Worm (Caenorhabditis elegans) whole organism, L2 larva: Measurements from ENCODE around the gene gck-2.

Source experiments
- C34F6.9 ChIP-seq: fragments of 150-350 bp; optimal IDR thresholded peaks from 2 replicates; lab custom pipeline; 2014; ENCODE audit warnings: missing biosample characterization, missing genetic modification characterization
- F13H6.1 ChIP-seq: sonication (generic microtip); optimal IDR thresholded peaks from 2 replicates; lab custom pipeline; 2016; ENCODE audit warnings: missing genetic modification characterization, missing compliant biosample characterization
- R02D3.7 ChIP-seq: fragments of 150-350 bp; optimal IDR thresholded peaks from 2 replicates; lab custom pipeline; 2014; ENCODE audit warnings: missing biosample characterization, missing genetic modification characterization
- Y55F3AM.14 ChIP-seq: fragments of 200-800 bp; sonication (Bioruptor generic); optimal IDR thresholded peaks from 2 replicates; lab custom pipeline; 2018; ENCODE audit warnings: mild to moderate bottlenecking, missing genetic modification characterization, missing compliant biosample characterization
- ZK546.5 ChIP-seq: sonication (generic microtip); optimal IDR thresholded peaks from 2 replicates; lab custom pipeline; 2017; ENCODE audit warnings: missing biosample characterization, missing genetic modification characterization
- alr-1 ChIP-seq: fragments of 150-350 bp; optimal IDR thresholded peaks from 2 replicates; lab custom pipeline; 2014; ENCODE audit warnings: missing biosample characterization, missing genetic modification characterization
- aly-2 ChIP-seq: fragments of 150-350 bp; optimal IDR thresholded peaks from 2 replicates; lab custom pipeline; 2014; ENCODE audit warnings: missing biosample characterization, missing genetic modification characterization
- ama-1 ChIP-seq: fragments of 150-350 bp; optimal IDR thresholded peaks from 2 replicates; lab custom pipeline; 2018; ENCODE audit warnings: inconsistent platforms
- blmp-1 ChIP-seq: sonication (generic microtip); optimal IDR thresholded peaks from 2 replicates; lab custom pipeline; 2017; ENCODE audit warnings: missing genetic modification characterization, mild to moderate bottlenecking, missing compliant biosample characterization, antibody characterized with exemption, moderate library complexity; ENCODE audit not compliant: insufficient read depth
- ceh-16 ChIP-seq: fragments of 150-350 bp; optimal IDR thresholded peaks from 2 replicates; lab custom pipeline; 2014; ENCODE audit warnings: missing biosample characterization, missing genetic modification characterization
- ceh-82 ChIP-seq: fragments of 150-350 bp; optimal IDR thresholded peaks from 2 replicates; lab custom pipeline; 2014; ENCODE audit warnings: missing biosample characterization, missing genetic modification characterization
- crh-2 ChIP-seq: sonication (generic microtip); optimal IDR thresholded peaks from 2 replicates; lab custom pipeline; 2017; ENCODE audit warnings: missing biosample characterization, missing genetic modification characterization
- dmd-4 ChIP-seq: sonication (generic microtip); optimal IDR thresholded peaks from 2 replicates; lab custom pipeline; 2017; ENCODE audit warnings: missing biosample characterization, missing genetic modification characterization
- egl-27 ChIP-seq: sonication (generic microtip); optimal IDR thresholded peaks from 3 replicates; lab custom pipeline; 2017; ENCODE audit warnings: missing biosample characterization, missing genetic modification reagents, missing genetic modification characterization
- elt-1 ChIP-seq: fragments of 150-350 bp; optimal IDR thresholded peaks from 2 replicates; lab custom pipeline; 2014; ENCODE audit warnings: missing biosample characterization, missing genetic modification characterization
- elt-3 ChIP-seq: sonication (generic microtip); optimal IDR thresholded peaks from 2 replicates; lab custom pipeline; 2017; ENCODE audit warnings: missing biosample characterization, missing genetic modification characterization
- fos-1 ChIP-seq: fragments of 150-350 bp; optimal IDR thresholded peaks from 2 replicates; lab custom pipeline; 2014; ENCODE audit warnings: missing biosample characterization, missing genetic modification characterization
- gmeb-1 ChIP-seq: fragments of 150-350 bp; optimal IDR thresholded peaks from 2 replicates; lab custom pipeline; 2014; ENCODE audit warnings: missing biosample characterization, missing genetic modification characterization
- lin-11 ChIP-seq: fragments of 150-350 bp; sonication (generic microtip); optimal IDR thresholded peaks from 2 replicates; lab custom pipeline; 2014; ENCODE audit warnings: missing biosample characterization, missing genetic modification characterization, inconsistent platforms, mixed read lengths
- lin-13 ChIP-seq: fragments of 150-350 bp; optimal IDR thresholded peaks from 2 replicates; lab custom pipeline; 2014; ENCODE audit warnings: missing biosample characterization, missing genetic modification reagents, missing genetic modification characterization
- lin-39 ChIP-seq: fragments of 150-350 bp; optimal IDR thresholded peaks from 2 replicates; lab custom pipeline; 2014; ENCODE audit warnings: missing biosample characterization, missing genetic modification reagents, missing genetic modification characterization
- lsy-2 ChIP-seq, 2 experiments: fragments of 150-350 bp in 1 of 2; sonication (generic microtip) in 1 of 2; optimal IDR thresholded peaks; 2 replicates each; lab custom pipeline; 2014 to 2017; ENCODE audit warnings: missing biosample characterization in 2 of 2, missing genetic modification characterization in 2 of 2
- mab-5 ChIP-seq: fragments of 150-350 bp; optimal IDR thresholded peaks from 2 replicates; lab custom pipeline; 2014; ENCODE audit warnings: missing biosample characterization, missing genetic modification characterization
- mbf-1 ChIP-seq: sonication (generic microtip); optimal IDR thresholded peaks from 2 replicates; lab custom pipeline; 2017; ENCODE audit warnings: missing biosample characterization, missing genetic modification characterization
- mdl-1 ChIP-seq, 2 experiments: fragments of 150-350 bp in 1 of 2; sonication (generic microtip) in 1 of 2; optimal IDR thresholded peaks; 2 replicates each; lab custom pipeline; 2017; ENCODE audit warnings: missing biosample characterization in 2 of 2, missing genetic modification characterization in 2 of 2
- nhr-10 ChIP-seq: sonication (generic microtip); optimal IDR thresholded peaks from 2 replicates; lab custom pipeline; 2017; ENCODE audit warnings: missing biosample characterization, missing genetic modification characterization
- nhr-11 ChIP-seq: fragments of 150-350 bp; optimal IDR thresholded peaks from 2 replicates; lab custom pipeline; 2014; ENCODE audit warnings: missing biosample characterization, missing genetic modification characterization
- nhr-12 ChIP-seq: fragments of 150-350 bp; optimal IDR thresholded peaks from 2 replicates; lab custom pipeline; 2014; ENCODE audit warnings: missing biosample characterization, missing genetic modification characterization
- nhr-129 ChIP-seq: fragments of 150-350 bp; optimal IDR thresholded peaks from 2 replicates; lab custom pipeline; 2014; ENCODE audit warnings: missing biosample characterization, missing genetic modification characterization
- nhr-21 ChIP-seq: fragments of 150-350 bp; optimal IDR thresholded peaks from 2 replicates; lab custom pipeline; 2014; ENCODE audit warnings: missing biosample characterization, missing genetic modification characterization
- nhr-23 ChIP-seq: fragments of 150-350 bp; optimal IDR thresholded peaks from 2 replicates; lab custom pipeline; 2014; ENCODE audit warnings: missing biosample characterization, missing genetic modification reagents, missing genetic modification characterization
- nhr-237 ChIP-seq: fragments of 150-350 bp; optimal IDR thresholded peaks from 2 replicates; lab custom pipeline; 2014; ENCODE audit warnings: missing biosample characterization, missing genetic modification characterization
- nhr-25 ChIP-seq: fragments of 150-350 bp; sonication (generic microtip); optimal IDR thresholded peaks from 3 replicates; lab custom pipeline; 2014; ENCODE audit warnings: missing biosample characterization, missing genetic modification characterization
- nhr-6 ChIP-seq: fragments of 150-350 bp; optimal IDR thresholded peaks from 2 replicates; lab custom pipeline; 2014; ENCODE audit warnings: missing biosample characterization, missing genetic modification characterization
- nhr-77 ChIP-seq: fragments of 150-350 bp; optimal IDR thresholded peaks from 2 replicates; lab custom pipeline; 2014; ENCODE audit warnings: missing biosample characterization, missing genetic modification characterization
- peb-1 ChIP-seq: fragments of 150-350 bp; optimal IDR thresholded peaks from 2 replicates; lab custom pipeline; 2014; ENCODE audit warnings: missing biosample characterization, missing genetic modification characterization
- sem-4 ChIP-seq: fragments of 150-350 bp; optimal IDR thresholded peaks from 2 replicates; lab custom pipeline; 2014; ENCODE audit warnings: missing biosample characterization, missing genetic modification reagents, missing genetic modification characterization
- skn-1 ChIP-seq: sonication (generic microtip); optimal IDR thresholded peaks from 2 replicates; lab custom pipeline; 2017; ENCODE audit warnings: missing biosample characterization, missing genetic modification characterization
- sma-3 ChIP-seq: sonication (generic microtip); optimal IDR thresholded peaks from 2 replicates; lab custom pipeline; 2016; ENCODE audit warnings: missing genetic modification reagents, missing genetic modification characterization, missing compliant biosample characterization
- sma-9 ChIP-seq, 2 experiments: fragments of 150-350 bp in 1 of 2; sonication (generic microtip) in 1 of 2; optimal IDR thresholded peaks; 2 replicates each; lab custom pipeline; 2014 to 2016; ENCODE audit warnings: missing genetic modification characterization in 2 of 2, mild to moderate bottlenecking in 1 of 2, missing biosample characterization in 1 of 2, missing compliant biosample characterization in 1 of 2, missing genetic modification reagents in 1 of 2, moderate library complexity in 1 of 2
- snpc-4 ChIP-seq: fragments of 150-350 bp; optimal IDR thresholded peaks from 2 replicates; lab custom pipeline; 2014; ENCODE audit warnings: missing biosample characterization, missing genetic modification characterization
- unc-39 ChIP-seq: fragments of 150-350 bp; optimal IDR thresholded peaks from 2 replicates; lab custom pipeline; 2014; ENCODE audit warnings: missing biosample characterization, missing genetic modification characterization
- unc-55 ChIP-seq: fragments of 150-350 bp; sonication (generic microtip); optimal IDR thresholded peaks from 3 replicates; lab custom pipeline; 2014; ENCODE audit warnings: missing biosample characterization, missing genetic modification reagents, missing genetic modification characterization
- unc-62 ChIP-seq: fragments of 150-350 bp; optimal IDR thresholded peaks from 2 replicates; lab custom pipeline; 2014; ENCODE audit warnings: missing biosample characterization, missing genetic modification reagents, missing genetic modification characterization
- zag-1 ChIP-seq: fragments of 150-350 bp; optimal IDR thresholded peaks from 2 replicates; lab custom pipeline; 2014; ENCODE audit warnings: missing biosample characterization, missing genetic modification characterization
- ztf-1 ChIP-seq: fragments of 200-800 bp; sonication (Bioruptor generic); conservative IDR thresholded peaks from 2 replicates; pipeline ENCODE4 v1.3.6; 2022; ENCODE audit warnings: missing genetic modification characterization, missing compliant biosample characterization
- ztf-11 ChIP-seq: sonication (generic microtip); optimal IDR thresholded peaks from 2 replicates; lab custom pipeline; 2017; ENCODE audit warnings: missing biosample characterization, missing genetic modification characterization
- ztf-4 ChIP-seq: fragments of 150-350 bp; optimal IDR thresholded peaks from 2 replicates; lab custom pipeline; 2014; ENCODE audit warnings: missing biosample characterization, missing genetic modification characterization

Gene gck-2

DNA sequence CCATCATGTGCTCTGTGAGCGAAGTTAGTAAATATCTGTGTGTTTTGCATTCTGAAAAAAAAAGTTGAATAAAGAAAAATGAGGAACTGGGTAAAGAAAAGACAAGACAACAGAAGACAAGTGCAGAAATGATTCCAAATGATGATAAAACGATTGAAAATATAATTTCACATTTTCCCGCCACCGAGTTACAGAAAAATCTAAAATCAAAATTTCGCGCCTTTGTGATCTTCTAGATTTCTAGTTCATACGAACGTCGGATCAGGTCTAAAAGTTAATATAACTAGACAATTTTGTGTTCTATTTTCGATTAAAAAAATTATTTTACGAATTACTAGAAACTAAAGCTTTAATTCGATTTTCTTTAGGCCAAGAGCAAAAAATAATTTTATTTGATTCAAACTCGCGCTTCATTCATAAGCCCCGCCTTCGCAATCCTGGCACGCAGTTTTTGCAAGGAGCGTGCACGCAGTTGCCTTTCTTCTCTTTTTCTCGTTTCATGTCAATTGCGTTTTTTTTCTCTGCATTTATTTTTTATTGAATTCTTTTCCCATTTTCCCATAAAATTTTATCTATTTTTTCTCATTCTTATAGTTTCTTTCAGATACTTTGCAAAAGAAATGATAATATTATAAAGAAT lies 7.5 kb downstream of the gck-2 start, which contains the start of the genes spn-4 and spe-39:
Gene spn-4 (minus strand): TSS at position 51 of the 640 bp plus-strand sequence.
Gene spe-39 (plus strand): TSS at position 599 of the 640 bp plus-strand sequence.
- TF ChIP-seq nhr-77 (no peak), aly-2 (tag; lab: Kevin White, UChicago) (no peak), crh-2 (tag; lab: Kevin White, UChicago) (peak; percentile 55), unc-55 (GFP tag; lab: Kevin White, UChicago) (peak; percentile 90), zag-1 (peak; percentile 2), fos-1 (peak; percentile 32), elt-1 (no peak), unc-62 (GFP tag; lab: Kevin White, UChicago) (no peak), elt-3 (tag; lab: Kevin White, UChicago) (no peak), blmp-1 (peak; percentile 24), nhr-11 (no peak), lin-13 (GFP tag; lab: Kevin White, UChicago) (peak; percentile 64), nhr-6 (tag; lab: Kevin White, UChicago) (no peak), nhr-129 (tag; lab: Kevin White, UChicago) (peak; percentile 70), skn-1 (tag; lab: Kevin White, UChicago) (no peak), ama-1 (lab: Kevin White, UChicago) (no peak), mab-5 (tag; lab: Kevin White, UChicago) (peak; percentile 75), nhr-21 (tag; lab: Kevin White, UChicago) (peak; percentile 30), ceh-16 (peak; percentile 38), nhr-12 (tag; lab: Kevin White, UChicago) (no peak), sma-3 (GFP tag; lab: Kevin White, UChicago) (peak; percentile 71), sem-4 (peak; percentile 62), ztf-4 (tag; lab: Kevin White, UChicago) (no peak), nhr-25 (tag; lab: Kevin White, UChicago) (no peak), lin-39 (tag; lab: Kevin White, UChicago) (no peak), sma-9 (GFP tag; optimal IDR thresholded peaks at IDR 0.05; lab: Kevin White, UChicago) (peak; percentile 88), sma-9 (tag; optimal IDR thresholded peaks at IDR 0.05; lab: Kevin White, UChicago) (no peak), gmeb-1 (tag; lab: Kevin White, UChicago) (peak; percentile 96), Y55F3AM.14 (GFP tag; lab: Kevin White, UChicago) (no peak), snpc-4 (tag; lab: Kevin White, UChicago) (peak; percentile 3), ztf-11 (tag; lab: Kevin White, UChicago) (peak; percentile 25), F13H6.1 (tag; lab: Kevin White, UChicago) (peak; percentile 74), egl-27 (peak; percentile 46), ztf-1 (GFP tag; lab: Robert Waterston, UW) (no peak), mdl-1 (tag; optimal IDR thresholded peaks at IDR 0.05; lab: Kevin White, UChicago) (peak in 1 of 2 experiments; percentile 10), unc-39 (no peak), C34F6.9 (tag; lab: Kevin White, UChicago) (peak; percentile 80), nhr-237 (no peak), lsy-2 (tag; optimal IDR thresholded peaks at IDR 0.05; lab: Kevin White, UChicago) (peak; percentile 40 to 84), R02D3.7 (peak; percentile 45), alr-1 (no peak), nhr-23 (tag; lab: Kevin White, UChicago) (no peak), ZK546.5 (tag; lab: Kevin White, UChicago) (no peak), dmd-4 (tag; lab: Kevin White, UChicago) (no peak), peb-1 (tag; lab: Kevin White, UChicago) (no peak), lin-11 (tag; lab: Kevin White, UChicago) (peak; percentile 71), mbf-1 (no peak), nhr-10 (tag; lab: Kevin White, UChicago) (no peak), ceh-82 (tag; lab: Kevin White, UChicago) (no peak)
